Worm (Caenorhabditis elegans) whole organism, L4 larva: ENCODE data around the gene npr-17.

Source experiments
- D1046.2 ChIP-seq: fragments of 200-800 bp; sonication (Bioruptor generic); IDR thresholded peaks from 2 replicates; pipeline ENCODE4 v1.3.6; 2022; ENCODE audit warnings: missing genetic modification characterization, missing compliant biosample characterization
- F26F4.8 ChIP-seq: fragments of 200-800 bp; sonication (Bioruptor generic); conservative IDR thresholded peaks from 2 replicates; pipeline ENCODE4 v1.3.6; 2022; ENCODE audit warnings: missing genetic modification characterization, missing compliant biosample characterization
- F37D6.2 ChIP-seq: sonication (generic microtip); optimal IDR thresholded peaks from 2 replicates; lab custom pipeline; 2016; ENCODE audit warnings: mild to moderate bottlenecking, missing genetic modification characterization, missing compliant biosample characterization
- T20F7.1 ChIP-seq: fragments of 200-800 bp; sonication (Bioruptor generic); optimal IDR thresholded peaks from 2 replicates; lab custom pipeline; 2018; ENCODE audit warnings: mild to moderate bottlenecking, missing genetic modification characterization, missing compliant biosample characterization
- Y105C5A.15 ChIP-seq: fragments of 200-800 bp; sonication (Bioruptor generic); IDR thresholded peaks from 2 replicates; pipeline ENCODE4 v1.3.6; 2022; ENCODE audit warnings: missing genetic modification characterization, missing compliant biosample characterization
- Y5F2A.4 ChIP-seq: fragments of 200-800 bp; sonication (Bioruptor generic); optimal IDR thresholded peaks from 2 replicates; lab custom pipeline; 2018; ENCODE audit warnings: mild to moderate bottlenecking, missing genetic modification characterization, missing compliant biosample characterization
- Y75B8A.6 ChIP-seq: fragments of 200-800 bp; sonication (Bioruptor generic); IDR thresholded peaks from 2 replicates; pipeline ENCODE4 v1.3.6; 2022; ENCODE audit warnings: missing genetic modification reagents, missing genetic modification characterization, missing compliant biosample characterization
- aha-1 ChIP-seq: fragments of 150-350 bp; peaks from one replicate; lab custom pipeline; 2014; ENCODE audit warnings: missing biosample characterization, missing genetic modification characterization
- ceh-20 ChIP-seq: fragments of 200-800 bp; sonication (Bioruptor generic); IDR thresholded peaks from 2 replicates; pipeline ENCODE4 v1.3.6; 2022; ENCODE audit warnings: missing genetic modification reagents, missing genetic modification characterization, missing compliant biosample characterization
- ceh-32 ChIP-seq: sonication (generic microtip); optimal IDR thresholded peaks from 2 replicates; lab custom pipeline; 2016; ENCODE audit warnings: mild to moderate bottlenecking, missing genetic modification characterization, missing compliant biosample characterization; ENCODE audit not compliant: poor library complexity
- ceh-44 ChIP-seq: fragments of 200-800 bp; sonication (Bioruptor generic); IDR thresholded peaks from 2 replicates; pipeline ENCODE4 v1.3.6; 2022; ENCODE audit warnings: missing genetic modification reagents, missing genetic modification characterization, missing compliant biosample characterization
- ceh-82 ChIP-seq: sonication (generic microtip); optimal IDR thresholded peaks from 2 replicates; lab custom pipeline; 2017; ENCODE audit warnings: missing biosample characterization, missing genetic modification characterization
- ces-1 ChIP-seq: fragments of 150-350 bp; sonication (generic microtip); optimal IDR thresholded peaks from 4 replicates; lab custom pipeline; 2014; ENCODE audit warnings: missing biosample characterization, missing genetic modification reagents, missing genetic modification characterization
- cey-2 ChIP-seq: sonication (generic microtip); optimal IDR thresholded peaks from 3 replicates; lab custom pipeline; 2017; ENCODE audit warnings: missing genetic modification characterization, mild to moderate bottlenecking, missing compliant biosample characterization, antibody characterized with exemption, borderline replicate concordance; ENCODE audit not compliant: insufficient read depth
- daf-16 ChIP-seq, 3 experiments: sonication (generic microtip); optimal IDR thresholded peaks; 2 replicates each; lab custom pipeline; 2016 to 2017; ENCODE audit warnings: missing genetic modification characterization in 3 of 3, missing genetic modification reagents in 3 of 3, mild to moderate bottlenecking in 2 of 3, missing compliant biosample characterization in 2 of 3, missing biosample characterization in 1 of 3, moderate library complexity in 1 of 3
- dmd-6 ChIP-seq: fragments of 200-800 bp; sonication (Bioruptor generic); IDR thresholded peaks from 2 replicates; pipeline ENCODE4 v1.3.6; 2022; ENCODE audit warnings: missing genetic modification reagents, missing genetic modification characterization, missing compliant biosample characterization
- dmd-9 ChIP-seq: fragments of 200-800 bp; sonication (Bioruptor generic); IDR thresholded peaks from 2 replicates; pipeline ENCODE4 v1.3.6; 2022; ENCODE audit warnings: missing genetic modification reagents, missing genetic modification characterization, missing compliant biosample characterization
- dpl-1 ChIP-seq: fragments of 150-350 bp; optimal IDR thresholded peaks from 2 replicates; lab custom pipeline; 2014; ENCODE audit warnings: missing biosample characterization, missing genetic modification reagents, missing genetic modification characterization
- dve-1 ChIP-seq: sonication (generic microtip); optimal IDR thresholded peaks from 2 replicates; lab custom pipeline; 2017; ENCODE audit warnings: antibody characterized with exemption, mild to moderate bottlenecking, missing genetic modification characterization, missing compliant biosample characterization; ENCODE audit not compliant: insufficient read depth
- egl-27 ChIP-seq: sonication (generic microtip); optimal IDR thresholded peaks from 3 replicates; lab custom pipeline; 2017; ENCODE audit warnings: missing biosample characterization, missing genetic modification reagents, missing genetic modification characterization
- egl-43 ChIP-seq: fragments of 200-800 bp; sonication (Bioruptor generic); IDR thresholded peaks from 2 replicates; pipeline ENCODE4 v1.3.6; 2022; ENCODE audit warnings: missing genetic modification reagents, missing genetic modification characterization, missing compliant biosample characterization
- fkh-10 ChIP-seq: fragments of 150-350 bp; optimal IDR thresholded peaks from 2 replicates; lab custom pipeline; 2014; ENCODE audit warnings: missing biosample characterization, missing genetic modification reagents, missing genetic modification characterization
- hif-1 ChIP-seq, 2 experiments: sonication (generic microtip); optimal IDR thresholded peaks; 2 replicates each; lab custom pipeline; 2016 to 2017; ENCODE audit warnings: missing compliant biosample characterization in 2 of 2, missing genetic modification characterization in 2 of 2, missing genetic modification reagents in 2 of 2, missing genotype in 2 of 2, mild to moderate bottlenecking in 1 of 2
- hlh-11 ChIP-seq: fragments of 200-800 bp; sonication (Bioruptor generic); optimal IDR thresholded peaks from 2 replicates; lab custom pipeline; 2018; ENCODE audit warnings: mild to moderate bottlenecking, missing genetic modification characterization, missing compliant biosample characterization
- jun-1 ChIP-seq: fragments of 150-350 bp; optimal IDR thresholded peaks from 2 replicates; lab custom pipeline; 2014; ENCODE audit warnings: missing biosample characterization, missing genetic modification reagents, missing genetic modification characterization
- lin-1 ChIP-seq: fragments of 200-800 bp; sonication (Bioruptor generic); IDR thresholded peaks from 2 replicates; pipeline ENCODE4 v1.3.6; 2022; ENCODE audit warnings: missing genetic modification reagents, missing genetic modification characterization, missing compliant biosample characterization
- lin-13 ChIP-seq: fragments of 150-350 bp; optimal IDR thresholded peaks from 2 replicates; lab custom pipeline; 2014; ENCODE audit warnings: missing biosample characterization, missing genetic modification reagents, missing genetic modification characterization
- lin-15B ChIP-seq: fragments of 150-350 bp; sonication (generic microtip); optimal IDR thresholded peaks from 3 replicates; lab custom pipeline; 2014; ENCODE audit warnings: missing biosample characterization, missing genetic modification characterization
- lin-29 ChIP-seq: fragments of 200-800 bp; sonication (Bioruptor generic); IDR thresholded peaks from 2 replicates; pipeline ENCODE4 v1.3.6; 2022; ENCODE audit warnings: missing genetic modification reagents, missing genetic modification characterization, missing compliant biosample characterization
- mep-1 ChIP-seq: fragments of 150-350 bp; sonication (generic microtip); optimal IDR thresholded peaks from 3 replicates; lab custom pipeline; 2014; ENCODE audit warnings: missing biosample characterization, missing genetic modification characterization
- nhr-10 ChIP-seq: fragments of 150-350 bp; optimal IDR thresholded peaks from 2 replicates; lab custom pipeline; 2014; ENCODE audit warnings: missing biosample characterization, missing genetic modification characterization
- nhr-102 ChIP-seq: sonication (generic microtip); optimal IDR thresholded peaks from 2 replicates; lab custom pipeline; 2016; ENCODE audit warnings: mild to moderate bottlenecking, missing genetic modification characterization, moderate library complexity, missing compliant biosample characterization
- nhr-48 ChIP-seq: sonication (generic microtip); optimal IDR thresholded peaks from 2 replicates; lab custom pipeline; 2016; ENCODE audit warnings: mild to moderate bottlenecking, missing genetic modification characterization, missing compliant biosample characterization
- nhr-6 ChIP-seq: fragments of 150-350 bp; optimal IDR thresholded peaks from 2 replicates; lab custom pipeline; 2014; ENCODE audit warnings: missing biosample characterization, missing genetic modification characterization
- nhr-77 ChIP-seq: fragments of 150-350 bp; optimal IDR thresholded peaks from 2 replicates; lab custom pipeline; 2014; ENCODE audit warnings: missing biosample characterization, missing genetic modification characterization
- pha-4 ChIP-seq, 2 experiments: fragments of 150-350 bp in 1 of 2; fragments of 200-800 bp in 1 of 2; sonication (Bioruptor generic) in 1 of 2; IDR thresholded peaks in 1 of 2; optimal IDR thresholded peaks in 1 of 2; 2 replicates each; pipeline versions ENCODE4 v1.3.6 to Lab custom; 2014 to 2022; ENCODE audit warnings: missing genetic modification characterization in 2 of 2, missing genetic modification reagents in 2 of 2, missing biosample characterization in 1 of 2, missing compliant biosample characterization in 1 of 2
- php-3 ChIP-seq: fragments of 200-800 bp; sonication (Bioruptor generic); IDR thresholded peaks from 2 replicates; pipeline ENCODE4 v1.3.6; 2022; ENCODE audit warnings: missing genetic modification reagents, missing genetic modification characterization, missing compliant biosample characterization
- saeg-2 ChIP-seq: fragments of 200-800 bp; sonication (Bioruptor generic); IDR thresholded peaks from 2 replicates; pipeline ENCODE4 v1.3.6; 2022; ENCODE audit warnings: missing genetic modification reagents, missing genetic modification characterization, missing compliant biosample characterization
- skn-1 ChIP-seq: fragments of 150-350 bp; optimal IDR thresholded peaks from 2 replicates; lab custom pipeline; 2014; ENCODE audit warnings: missing biosample characterization, missing genetic modification characterization
- spr-3 ChIP-seq: fragments of 200-800 bp; sonication (Bioruptor generic); optimal IDR thresholded peaks from 2 replicates; lab custom pipeline; 2018; ENCODE audit warnings: mild to moderate bottlenecking, missing genetic modification characterization, missing compliant biosample characterization
- tag-97 ChIP-seq: fragments of 200-800 bp; sonication (Bioruptor generic); IDR thresholded peaks from 2 replicates; pipeline ENCODE4 v1.3.6; 2022; ENCODE audit warnings: missing genetic modification characterization, missing compliant biosample characterization
- tra-1 ChIP-seq: fragments of 200-800 bp; sonication (Bioruptor generic); IDR thresholded peaks from 2 replicates; pipeline ENCODE4 v1.3.6; 2022; ENCODE audit warnings: missing genetic modification reagents, missing genetic modification characterization, missing compliant biosample characterization
- unc-130 ChIP-seq: sonication (generic microtip); optimal IDR thresholded peaks from 2 replicates; lab custom pipeline; 2016; ENCODE audit warnings: missing genetic modification reagents, missing genetic modification characterization, missing compliant biosample characterization
- unc-62 ChIP-seq, 3 experiments: fragments of 150-350 bp in 1 of 3; sonication (generic microtip); optimal IDR thresholded peaks in 2 of 3; peaks in 1 of 3; 1 replicate in 1 of 3; 2 replicates in 2 of 3; lab custom pipeline; 2014 to 2017; ENCODE audit warnings: missing biosample characterization in 3 of 3, missing genetic modification characterization in 3 of 3, missing genetic modification reagents in 3 of 3, missing genotype in 1 of 3
- zag-1 ChIP-seq: fragments of 150-350 bp; optimal IDR thresholded peaks from 2 replicates; lab custom pipeline; 2014; ENCODE audit warnings: missing biosample characterization, missing genetic modification characterization
- zfp-2 ChIP-seq: sonication (generic microtip); optimal IDR thresholded peaks from 2 replicates; lab custom pipeline; 2016; ENCODE audit warnings: mild to moderate bottlenecking, missing genetic modification characterization, missing compliant biosample characterization
- zip-11 ChIP-seq: fragments of 200-800 bp; sonication (Bioruptor generic); IDR thresholded peaks from 2 replicates; pipeline ENCODE4 v1.3.6; 2022; ENCODE audit warnings: missing genetic modification characterization, missing compliant biosample characterization
- zip-2 ChIP-seq: fragments of 150-350 bp; optimal IDR thresholded peaks from 2 replicates; lab custom pipeline; 2014; ENCODE audit warnings: missing biosample characterization, missing genetic modification characterization
- ztf-11 ChIP-seq: fragments of 150-350 bp; optimal IDR thresholded peaks from 2 replicates; lab custom pipeline; 2014; ENCODE audit warnings: missing biosample characterization, missing genetic modification characterization
- ztf-7 ChIP-seq: fragments of 150-350 bp; optimal IDR thresholded peaks from 2 replicates; lab custom pipeline; 2014; ENCODE audit warnings: missing biosample characterization, missing genetic modification characterization

The npr-17 gene

ce11 chrIII:7977224-7977623 lies 19.0 kb downstream of the npr-17 start (continued):
- 0 out of 2 replicates have a peak, but pooled peaks have one; percentile 19 for TF ChIP-seq saeg-2 (GFP tag; lab: Robert Waterston, UW)
- TF ChIP-seq spr-3 (GFP tag; lab: Kevin White, UChicago) = no peak
- no peak for TF ChIP-seq F26F4.8 (GFP tag; lab: Robert Waterston, UW)
- no peak for TF ChIP-seq jun-1 (tag; lab: Kevin White, UChicago)
- no peak for TF ChIP-seq ceh-82
- TF ChIP-seq hif-1 (tag; optimal IDR thresholded peaks at IDR 0.05; lab: Kevin White, UChicago) = peak in 1 of 2 experiments; percentile 7
- no peak for TF ChIP-seq nhr-48 (tag; lab: Kevin White, UChicago)
- TF ChIP-seq dmd-9 (GFP tag; lab: Robert Waterston, UW) = no peak
- no peak for TF ChIP-seq lin-13
- peak; percentile 51; the same call in 1 of the 2 replicates for TF ChIP-seq egl-43 (GFP tag; lab: Robert Waterston, UW)
- no peak for TF ChIP-seq unc-130
- TF ChIP-seq lin-29 (GFP tag; lab: Robert Waterston, UW) = no peak
- TF ChIP-seq egl-27 (tag; lab: Kevin White, UChicago) = no peak
- TF ChIP-seq fkh-10 (GFP tag; lab: Kevin White, UChicago) = no peak
- no peak for TF ChIP-seq ceh-32
- TF ChIP-seq Y105C5A.15 = no peak
- no peak for TF ChIP-seq zip-2
- TF ChIP-seq ceh-20 (GFP tag; lab: Robert Waterston, UW) = no peak
- no peak for TF ChIP-seq lin-1
- peak; percentile 1 for TF ChIP-seq mep-1 (tag; lab: Kevin White, UChicago)
- no peak for TF ChIP-seq ces-1 (GFP tag; lab: Kevin White, UChicago)
- TF ChIP-seq daf-16 (GFP tag; optimal IDR thresholded peaks at IDR 0.05; lab: Kevin White, UChicago) = no peak
- TF ChIP-seq daf-16 (tag; optimal IDR thresholded peaks at IDR 0.05; lab: Kevin White, UChicago) = no peak
- TF ChIP-seq F37D6.2 = no peak
- no peak for TF ChIP-seq dmd-6 (GFP tag; lab: Robert Waterston, UW)
- TF ChIP-seq hlh-11 = peak; percentile 39
- no peak for TF ChIP-seq nhr-10 (tag; lab: Kevin White, UChicago)
- TF ChIP-seq ztf-11 = no peak
- peak; percentile 71 for TF ChIP-seq nhr-102 (tag; lab: Kevin White, UChicago)
- no peak for TF ChIP-seq tra-1 (GFP tag; lab: Robert Waterston, UW)
- no peak for TF ChIP-seq aha-1 (tag; lab: Kevin White, UChicago)
- TF ChIP-seq zfp-2 (tag; lab: Kevin White, UChicago) = no peak
- no peak for TF ChIP-seq ceh-44 (GFP tag; lab: Robert Waterston, UW)
- no peak for TF ChIP-seq nhr-6
- TF ChIP-seq zag-1 = no peak
- TF ChIP-seq cey-2 (tag; lab: Kevin White, UChicago) = no peak
- no peak for TF ChIP-seq dpl-1 (GFP tag; lab: Kevin White, UChicago)
- peak; percentile 24 for TF ChIP-seq nhr-77 (tag; lab: Kevin White, UChicago)
- no peak for TF ChIP-seq D1046.2 (GFP tag; lab: Robert Waterston, UW)
- TF ChIP-seq tag-97 (GFP tag; lab: Robert Waterston, UW) = no peak
- TF ChIP-seq dve-1 (tag; lab: Kevin White, UChicago) = peak; percentile 19
- no peak for TF ChIP-seq zip-11
- TF ChIP-seq Y5F2A.4 (GFP tag; lab: Kevin White, UChicago) = no peak
- TF ChIP-seq unc-62 (GFP tag; optimal IDR thresholded peaks at IDR 0.05 in 1 of 2; lab: Kevin White, UChicago) = no peak
- no peak for TF ChIP-seq unc-62 (tag; optimal IDR thresholded peaks at IDR 0.05; lab: Kevin White, UChicago)
- TF ChIP-seq skn-1 = no peak
- TF ChIP-seq Y75B8A.6 (GFP tag; lab: Robert Waterston, UW) = 0 out of 2 replicates have a peak, but pooled peaks have one; percentile 53
- 0 out of 2 replicates have a peak, but pooled peaks have one; percentile 29 for TF ChIP-seq php-3 (GFP tag; lab: Robert Waterston, UW)
- no peak for TF ChIP-seq pha-4 (GFP tag; IDR thresholded peaks at IDR 0.05; lab: Robert Waterston, UW)
- no peak for TF ChIP-seq pha-4 (tag; optimal IDR thresholded peaks at IDR 0.05; lab: Kevin White, UChicago)
- TF ChIP-seq ztf-7 = no peak
- no peak for TF ChIP-seq T20F7.1 (GFP tag; lab: Kevin White, UChicago)
- TF ChIP-seq lin-15B (tag; lab: Kevin White, UChicago) = no peak
